Worm (Caenorhabditis elegans) whole organism, young adult: ENCODE measurements around the gene F41C3.2.

Source experiments
- B0261.1 ChIP-seq: sonication (generic microtip); optimal IDR thresholded peaks from 2 replicates; lab custom pipeline; 2016; ENCODE audit warnings: mild to moderate bottlenecking, missing genetic modification characterization, moderate library complexity, missing compliant biosample characterization
- F33H1.4 ChIP-seq: fragments of 200-800 bp; sonication (Bioruptor generic); IDR thresholded peaks from 2 replicates; pipeline ENCODE4 v1.3.6; 2022; ENCODE audit warnings: missing genetic modification reagents, missing genetic modification characterization, missing compliant biosample characterization
- T26A5.8 ChIP-seq: sonication (generic microtip); optimal IDR thresholded peaks from 2 replicates; lab custom pipeline; 2016; ENCODE audit warnings: missing genetic modification characterization, missing compliant biosample characterization
- ama-1 ChIP-seq, 3 experiments: fragments of 150-350 bp in 1 of 3; sonication (generic microtip) in 2 of 3; optimal IDR thresholded peaks; 2 replicates each; lab custom pipeline; 2014 to 2018; ENCODE audit warnings: missing biosample characterization in 2 of 3, missing genetic modification characterization in 2 of 3, missing genetic modification reagents in 2 of 3
- aptf-3 ChIP-seq: fragments of 200-800 bp; sonication (Bioruptor generic); IDR thresholded peaks from 2 replicates; pipeline ENCODE4 v1.3.6; 2022; ENCODE audit warnings: missing genetic modification characterization, missing compliant biosample characterization
- efl-1 ChIP-seq: fragments of 150-350 bp; optimal IDR thresholded peaks from 2 replicates; lab custom pipeline; 2014; ENCODE audit warnings: missing biosample characterization, missing genetic modification reagents, missing genetic modification characterization
- hmg-1.2 ChIP-seq: fragments of 200-800 bp; sonication (Bioruptor generic); IDR thresholded peaks from 2 replicates; pipeline ENCODE4 v1.3.6; 2022; ENCODE audit warnings: missing genetic modification reagents, missing genetic modification characterization, missing compliant biosample characterization
- lin-35 ChIP-seq, 3 experiments: fragments of 150-350 bp in 2 of 3; sonication (generic microtip) in 1 of 3; optimal IDR thresholded peaks; 2 replicates each; lab custom pipeline; 2014 to 2018; ENCODE audit warnings: missing biosample characterization in 3 of 3, missing genetic modification characterization in 3 of 3, missing genetic modification reagents in 3 of 3
- madf-3 ChIP-seq: fragments of 200-800 bp; sonication (Bioruptor generic); IDR thresholded peaks from 2 replicates; pipeline ENCODE4 v1.3.6; 2022; ENCODE audit warnings: missing genetic modification reagents, missing genetic modification characterization, missing compliant biosample characterization
- nfya-1 ChIP-seq: sonication (generic microtip); optimal IDR thresholded peaks from 2 replicates; lab custom pipeline; 2017; ENCODE audit warnings: antibody characterized with exemption, missing compliant biosample characterization, missing genetic modification characterization, borderline replicate concordance; ENCODE audit not compliant: insufficient read depth
- nhr-90 ChIP-seq: sonication (generic microtip); optimal IDR thresholded peaks from 2 replicates; lab custom pipeline; 2016; ENCODE audit warnings: missing genotype, mild to moderate bottlenecking, missing genetic modification characterization, missing compliant biosample characterization
- pha-4 ChIP-seq: fragments of 150-350 bp; sonication (generic microtip); optimal IDR thresholded peaks from 2 replicates; lab custom pipeline; 2014; ENCODE audit warnings: missing biosample characterization, missing genetic modification reagents, missing genetic modification characterization

- TF ChIP-seq T26A5.8 (tag; lab: Kevin White, UChicago), result no peak
- TF ChIP-seq lin-35 (GFP tag; optimal IDR thresholded peaks at IDR 0.05; lab: Kevin White, UChicago), result no peak
- no peak for TF ChIP-seq F33H1.4 (GFP tag; lab: Robert Waterston, UW)
- TF ChIP-seq hmg-1.2 (GFP tag; lab: Robert Waterston, UW), result no peak
- TF ChIP-seq B0261.1 (tag; lab: Kevin White, UChicago), result no peak
- TF ChIP-seq pha-4, result no peak
- TF ChIP-seq madf-3 (GFP tag; lab: Robert Waterston, UW), result no peak
- TF ChIP-seq efl-1 (GFP tag; lab: Kevin White, UChicago), result no peak
- TF ChIP-seq aptf-3 (GFP tag; lab: Robert Waterston, UW), result no peak
- TF ChIP-seq nhr-90 (tag; lab: Kevin White, UChicago), result no peak
- no peak for TF ChIP-seq nfya-1 (tag; lab: Kevin White, UChicago)
- TF ChIP-seq ama-1 (optimal IDR thresholded peaks at IDR 0.05; lab: Kevin White, UChicago), result no peak
- TF ChIP-seq ama-1 (GFP tag; optimal IDR thresholded peaks at IDR 0.05; lab: Kevin White, UChicago), result no peak
Measured at ce11 chrII:4736585-4736984, 13.2 kb upstream of the F41C3.2 start.
